Fruit fly (Drosophila melanogaster): ENCODE data around the gene twin.
A peak's percentile ranks its signal among the peaks of the same experiment; 100 is the strongest.

The twin gene

dm6 chr3R:24221334-24222302 is at the start of gene twin:
TSS of gene twin (minus strand) at chr3R:24221965.
- peak; percentile 47 for TF ChIP-seq psq (optimal IDR thresholded peaks at IDR 0.05)
- TF ChIP-seq h (optimal IDR thresholded peaks at IDR 0.05), result no peak

dm6 chr3R:24271071-24271470 is 49.3 kb upstream of the twin start, which contains the start of gene jar:
TSS of gene jar (minus strand) at chr3R:24271233.
- TF ChIP-seq psq (optimal IDR thresholded peaks at IDR 0.05), result no peak
- TF ChIP-seq insv (optimal IDR thresholded peaks at IDR 0.05), result no peak
- no peak for TF ChIP-seq ttk (optimal IDR thresholded peaks at IDR 0.05)
- no peak for TF ChIP-seq Sin3A (optimal IDR thresholded peaks at IDR 0.05)
- TF ChIP-seq Myc (optimal IDR thresholded peaks at IDR 0.05), result no peak
- no peak for TF ChIP-seq h (optimal IDR thresholded peaks at IDR 0.05)

dm6 chr3R:24270578-24270977 is 48.8 kb upstream of the twin start:
- no peak for TF ChIP-seq insv (optimal IDR thresholded peaks at IDR 0.05)
- TF ChIP-seq psq (optimal IDR thresholded peaks at IDR 0.05), result no peak
- TF ChIP-seq Sin3A (optimal IDR thresholded peaks at IDR 0.05), result no peak
- no peak for TF ChIP-seq ttk (optimal IDR thresholded peaks at IDR 0.05)
- TF ChIP-seq Myc (optimal IDR thresholded peaks at IDR 0.05), result no peak
- TF ChIP-seq h (optimal IDR thresholded peaks at IDR 0.05), result no peak

- no peak for TF ChIP-seq ttk (optimal IDR thresholded peaks at IDR 0.05)
- TF ChIP-seq insv (optimal IDR thresholded peaks at IDR 0.05), result no peak
- no peak for TF ChIP-seq Myc (optimal IDR thresholded peaks at IDR 0.05)
- no peak for TF ChIP-seq psq (optimal IDR thresholded peaks at IDR 0.05)
- no peak for TF ChIP-seq Sin3A (optimal IDR thresholded peaks at IDR 0.05)
- no peak for TF ChIP-seq h (optimal IDR thresholded peaks at IDR 0.05)
These were observed 48.3 kb upstream of the twin start for dm6 chr3R:24270034-24270433.

- TF ChIP-seq insv (optimal IDR thresholded peaks at IDR 0.05), result no peak
- TF ChIP-seq psq (optimal IDR thresholded peaks at IDR 0.05), result no peak
- no peak for TF ChIP-seq h (optimal IDR thresholded peaks at IDR 0.05)
- TF ChIP-seq Sin3A (optimal IDR thresholded peaks at IDR 0.05), result no peak
- no peak for TF ChIP-seq Myc (optimal IDR thresholded peaks at IDR 0.05)
- TF ChIP-seq ttk (optimal IDR thresholded peaks at IDR 0.05), result no peak
These were observed 46.5 kb upstream of the twin start for dm6 chr3R:24268293-24268692.

dm6 chr3R:24267580-24268202 is 45.9 kb upstream of the twin start:
- TF ChIP-seq psq (optimal IDR thresholded peaks at IDR 0.05) (no peak), insv (optimal IDR thresholded peaks at IDR 0.05) (no peak), h (optimal IDR thresholded peaks at IDR 0.05) (no peak), Sin3A (optimal IDR thresholded peaks at IDR 0.05) (no peak)

dm6 chr3R:24266786-24267579 is 45.2 kb upstream of the twin start:
- TF ChIP-seq Sin3A (optimal IDR thresholded peaks at IDR 0.05) (no peak), ttk (optimal IDR thresholded peaks at IDR 0.05) (no peak)

- TF ChIP-seq psq (optimal IDR thresholded peaks at IDR 0.05) (no peak), Sin3A (optimal IDR thresholded peaks at IDR 0.05) (no peak), ttk (optimal IDR thresholded peaks at IDR 0.05) (no peak), insv (optimal IDR thresholded peaks at IDR 0.05) (no peak), h (optimal IDR thresholded peaks at IDR 0.05) (no peak), Myc (optimal IDR thresholded peaks at IDR 0.05) (no peak)
These were observed 42.9 kb upstream of the twin start for dm6 chr3R:24264414-24265363.

dm6 chr3R:24263588-24264413 is 42.0 kb upstream of the twin start:
- TF ChIP-seq insv (optimal IDR thresholded peaks at IDR 0.05) (no peak), Myc (optimal IDR thresholded peaks at IDR 0.05) (no peak), h (optimal IDR thresholded peaks at IDR 0.05) (no peak), ttk (optimal IDR thresholded peaks at IDR 0.05) (no peak), psq (optimal IDR thresholded peaks at IDR 0.05) (no peak)

- TF ChIP-seq h (optimal IDR thresholded peaks at IDR 0.05) (no peak), insv (optimal IDR thresholded peaks at IDR 0.05) (no peak), Sin3A (optimal IDR thresholded peaks at IDR 0.05) (no peak)
These were observed 41.2 kb upstream of the twin start for dm6 chr3R:24262923-24263322.
